Fruit fly (Drosophila melanogaster) whole organism, embryonic: Measurements from ENCODE around the gene kek6.
A peak's percentile ranks its signal among the peaks of the same experiment; 100 is the strongest.

Experiments
- Antp ChIP-seq: fragments of 200-800 bp; sonication (Bioruptor generic); optimal IDR thresholded peaks from 3 replicates; lab custom pipeline; 2016; ENCODE audit warnings: missing biosample characterization, missing genetic modification characterization
- B-H1 ChIP-seq: fragments of 200-800 bp; sonication (Bioruptor generic); IDR thresholded peaks from 3 replicates; pipeline ENCODE4 v1.3.6; 2022; ENCODE audit warnings: missing biosample characterization, missing genetic modification characterization
- Bgb ChIP-seq: fragments of 200-800 bp; sonication (Bioruptor generic); IDR thresholded peaks from 2 replicates; pipeline ENCODE4 v1.3.6; 2022; ENCODE audit warnings: missing biosample characterization, missing genetic modification characterization; ENCODE audit not compliant: partially characterized antibody
- Bteb2 ChIP-seq: fragments of 200-800 bp; sonication (Bioruptor generic); optimal IDR thresholded peaks from 2 replicates; lab custom pipeline; 2016; ENCODE audit warnings: missing biosample characterization, missing genetic modification characterization
- CG10431 ChIP-seq: fragments of 200-800 bp; sonication (Bioruptor generic); optimal IDR thresholded peaks from 3 replicates; lab custom pipeline; 2018; ENCODE audit warnings: missing biosample characterization, mild to moderate bottlenecking, missing genetic modification characterization
- CG10462 ChIP-seq: fragments of 200-800 bp; sonication (Bioruptor generic); optimal IDR thresholded peaks from 2 replicates; lab custom pipeline; 2016; ENCODE audit warnings: missing biosample characterization, missing genetic modification characterization
- CG11247 ChIP-seq: fragments of 200-800 bp; sonication (Bioruptor generic); IDR thresholded peaks from 2 replicates; pipeline ENCODE4 v1.3.6; 2022; ENCODE audit warnings: missing biosample characterization, missing genetic modification characterization
- CG12219 ChIP-seq: fragments of 200-800 bp; sonication (Bioruptor generic); optimal IDR thresholded peaks from 3 replicates; lab custom pipeline; 2018; ENCODE audit warnings: missing biosample characterization, mild to moderate bottlenecking, missing genetic modification characterization
- CG12391 ChIP-seq: fragments of 200-800 bp; sonication (Bioruptor generic); optimal IDR thresholded peaks from 3 replicates; lab custom pipeline; 2018; ENCODE audit warnings: missing biosample characterization, mild to moderate bottlenecking, missing genetic modification characterization, moderate library complexity
- CG12942 ChIP-seq: fragments of 200-800 bp; sonication (Bioruptor generic); optimal IDR thresholded peaks from 3 replicates; lab custom pipeline; 2016; ENCODE audit warnings: missing biosample characterization, missing genetic modification characterization
- CG13624 ChIP-seq: fragments of 200-800 bp; sonication (Bioruptor generic); optimal IDR thresholded peaks from 2 replicates; lab custom pipeline; 2016; ENCODE audit warnings: missing biosample characterization, missing genetic modification characterization
- CG18619 ChIP-seq: fragments of 200-800 bp; sonication (Bioruptor generic); optimal IDR thresholded peaks from 3 replicates; lab custom pipeline; 2017; ENCODE audit warnings: missing biosample characterization, mild to moderate bottlenecking, missing genetic modification characterization
- CG2129 ChIP-seq: fragments of 200-800 bp; sonication (Bioruptor generic); IDR thresholded peaks from 2 replicates; pipeline ENCODE4 v1.3.6; 2022; ENCODE audit warnings: missing biosample characterization, missing genetic modification characterization; ENCODE audit not compliant: partially characterized antibody
- CG30431 ChIP-seq: fragments of 200-800 bp; sonication (Bioruptor generic); optimal IDR thresholded peaks from 2 replicates; lab custom pipeline; 2017; ENCODE audit warnings: missing biosample characterization, missing genetic modification characterization
- CG34224 ChIP-seq: fragments of 200-800 bp; sonication (Bioruptor generic); IDR thresholded peaks from 3 replicates; pipeline ENCODE4 v1.3.6; 2022; ENCODE audit warnings: missing biosample characterization, missing genetic modification characterization; ENCODE audit not compliant: partially characterized antibody
- CG4282 ChIP-seq: fragments of 200-800 bp; sonication (Bioruptor generic); optimal IDR thresholded peaks from 2 replicates; lab custom pipeline; 2016; ENCODE audit warnings: missing biosample characterization, missing genetic modification characterization
- CG8765 ChIP-seq: fragments of 200-800 bp; sonication (Bioruptor generic); IDR thresholded peaks from 2 replicates; pipeline ENCODE4 v1.3.6; 2022; ENCODE audit warnings: missing biosample characterization, missing genetic modification characterization
- CG9727 ChIP-seq: fragments of 200-800 bp; sonication (Bioruptor generic); optimal IDR thresholded peaks from 3 replicates; lab custom pipeline; 2017; ENCODE audit warnings: missing biosample characterization, mild to moderate bottlenecking, missing genetic modification characterization
- Dp ChIP-seq: fragments of 200-800 bp; sonication (Bioruptor generic); optimal IDR thresholded peaks from 2 replicates; lab custom pipeline; 2018; ENCODE audit warnings: missing biosample characterization, mild to moderate bottlenecking, missing genetic modification characterization, moderate library complexity
- Ets97D ChIP-seq: fragments of 200-800 bp; sonication (Bioruptor generic); optimal IDR thresholded peaks from 3 replicates; lab custom pipeline; 2016; ENCODE audit warnings: missing biosample characterization, missing genetic modification characterization
- Fer2 ChIP-seq: fragments of 200-800 bp; sonication (Bioruptor generic); optimal IDR thresholded peaks from 2 replicates; lab custom pipeline; 2018; ENCODE audit warnings: missing biosample characterization, mild to moderate bottlenecking, missing genetic modification characterization, moderate library complexity
- Gsc ChIP-seq: fragments of 200-800 bp; sonication (Bioruptor generic); IDR thresholded peaks from 2 replicates; pipeline ENCODE4 v1.3.6; 2022; ENCODE audit warnings: missing biosample characterization, missing genetic modification characterization
- HLH4C ChIP-seq: fragments of 200-800 bp; sonication (Bioruptor generic); IDR thresholded peaks from 3 replicates; pipeline ENCODE4 v1.3.6; 2022; ENCODE audit warnings: missing biosample characterization, missing genetic modification characterization; ENCODE audit not compliant: partially characterized antibody
- Hmx ChIP-seq: fragments of 200-800 bp; sonication (Bioruptor generic); optimal IDR thresholded peaks from 2 replicates; lab custom pipeline; 2016; ENCODE audit warnings: missing biosample characterization, missing genetic modification characterization
- Hsf ChIP-seq: fragments of 200-800 bp; sonication (Bioruptor generic); optimal IDR thresholded peaks from 3 replicates; lab custom pipeline; 2016; ENCODE audit warnings: missing biosample characterization, missing genetic modification characterization
- Lhr ChIP-seq: fragments of 200-800 bp; sonication (Bioruptor generic); optimal IDR thresholded peaks from 3 replicates; lab custom pipeline; 2017; ENCODE audit warnings: mild to moderate bottlenecking, missing biosample characterization, missing genetic modification reagents, missing genetic modification characterization
- Mad ChIP-seq: fragments of 200-800 bp; sonication (Bioruptor generic); optimal IDR thresholded peaks from 2 replicates; lab custom pipeline; 2016; ENCODE audit warnings: missing biosample characterization, missing genetic modification characterization
- Nf-YB ChIP-seq: fragments of 200-800 bp; sonication (Bioruptor generic); optimal IDR thresholded peaks from 3 replicates; lab custom pipeline; 2019; ENCODE audit warnings: missing biosample characterization, mild to moderate bottlenecking, missing genetic modification characterization, moderate library complexity
- Oaz ChIP-seq: fragments of 200-800 bp; sonication (Bioruptor generic); IDR thresholded peaks from 2 replicates; pipeline ENCODE4 v1.3.6; 2022; ENCODE audit warnings: missing biosample characterization, missing genetic modification characterization
- Scr ChIP-seq: fragments of 200-800 bp; sonication (Bioruptor generic); IDR thresholded peaks from 2 replicates; pipeline ENCODE4 v1.3.6; 2022; ENCODE audit warnings: missing biosample characterization, missing genetic modification characterization; ENCODE audit not compliant: partially characterized antibody
- Sox102F ChIP-seq: fragments of 200-800 bp; sonication (Bioruptor generic); optimal IDR thresholded peaks from 2 replicates; lab custom pipeline; 2018; ENCODE audit warnings: missing biosample characterization, mild to moderate bottlenecking, missing genetic modification characterization, moderate library complexity
- Spps ChIP-seq: fragments of 200-800 bp; sonication (Bioruptor generic); optimal IDR thresholded peaks from 2 replicates; lab custom pipeline; 2018; ENCODE audit warnings: missing biosample characterization, mild to moderate bottlenecking, missing genetic modification characterization
- Xrp1 ChIP-seq: fragments of 200-800 bp; sonication (Bioruptor generic); IDR thresholded peaks from 2 replicates; pipeline ENCODE4 v1.3.6; 2022; ENCODE audit warnings: missing biosample characterization, missing genetic modification characterization
- caup ChIP-seq: fragments of 200-800 bp; sonication (Bioruptor generic); optimal IDR thresholded peaks from 3 replicates; lab custom pipeline; 2017; ENCODE audit warnings: missing biosample characterization, mild to moderate bottlenecking, missing genetic modification characterization, moderate library complexity; ENCODE audit not compliant: severe bottlenecking
- cg ChIP-seq: fragments of 200-800 bp; sonication (Bioruptor generic); optimal IDR thresholded peaks from 3 replicates; lab custom pipeline; 2019; ENCODE audit warnings: missing biosample characterization, mild to moderate bottlenecking, missing genetic modification characterization, moderate library complexity
- chn ChIP-seq: fragments of 200-800 bp; sonication (Bioruptor generic); optimal IDR thresholded peaks from 2 replicates; lab custom pipeline; 2016; ENCODE audit warnings: missing biosample characterization, missing genetic modification characterization
- cwo ChIP-seq: fragments of 200-800 bp; sonication (Bioruptor generic); optimal IDR thresholded peaks from 3 replicates; lab custom pipeline; 2017; ENCODE audit warnings: missing biosample characterization, missing genetic modification characterization, mild to moderate bottlenecking, moderate library complexity, missing genetic modification reagents
- dm ChIP-seq: fragments of 200-800 bp; sonication (Bioruptor generic); optimal IDR thresholded peaks from 3 replicates; lab custom pipeline; 2016; ENCODE audit warnings: missing biosample characterization, missing genetic modification characterization
- dmrt11E ChIP-seq: fragments of 200-800 bp; sonication (Bioruptor generic); optimal IDR thresholded peaks from 3 replicates; lab custom pipeline; 2018; ENCODE audit warnings: missing biosample characterization, mild to moderate bottlenecking, missing genetic modification characterization, moderate library complexity
- dmrt99B ChIP-seq: fragments of 200-800 bp; sonication (Bioruptor generic); optimal IDR thresholded peaks from 2 replicates; lab custom pipeline; 2018; ENCODE audit warnings: missing biosample characterization, mild to moderate bottlenecking, missing genetic modification characterization, moderate library complexity
- fd3F ChIP-seq: fragments of 200-800 bp; sonication (Bioruptor generic); optimal IDR thresholded peaks from 2 replicates; lab custom pipeline; 2018; ENCODE audit warnings: missing biosample characterization, mild to moderate bottlenecking, missing genetic modification characterization, moderate library complexity
- gcm ChIP-seq: fragments of 200-800 bp; sonication (Bioruptor generic); optimal IDR thresholded peaks from 2 replicates; lab custom pipeline; 2019; ENCODE audit warnings: missing biosample characterization, mild to moderate bottlenecking, missing genetic modification characterization, moderate library complexity
- grn ChIP-seq: fragments of 200-800 bp; sonication (Bioruptor generic); optimal IDR thresholded peaks from 3 replicates; lab custom pipeline; 2017; ENCODE audit warnings: missing biosample characterization, missing genetic modification characterization
- hbn ChIP-seq: fragments of 200-800 bp; sonication (Bioruptor generic); IDR thresholded peaks from 2 replicates; pipeline ENCODE4 v1.3.6; 2022; ENCODE audit warnings: missing biosample characterization, missing genetic modification characterization; ENCODE audit not compliant: partially characterized antibody
- ken ChIP-seq: fragments of 200-800 bp; sonication (Bioruptor generic); IDR thresholded peaks from 3 replicates; pipeline ENCODE4 v1.3.6; 2022; ENCODE audit warnings: missing biosample characterization, missing genetic modification characterization
- oc ChIP-seq: fragments of 200-800 bp; sonication (Bioruptor generic); optimal IDR thresholded peaks from 2 replicates; lab custom pipeline; 2018; ENCODE audit warnings: missing biosample characterization, mild to moderate bottlenecking, missing genetic modification characterization, moderate library complexity
- psq ChIP-seq: fragments of 200-800 bp; sonication (Bioruptor generic); optimal IDR thresholded peaks from 2 replicates; lab custom pipeline; 2017; ENCODE audit warnings: missing biosample characterization, missing genetic modification characterization
- pzg ChIP-seq: fragments of 200-800 bp; sonication (Bioruptor generic); optimal IDR thresholded peaks from 3 replicates; lab custom pipeline; 2018; ENCODE audit warnings: missing biosample characterization, mild to moderate bottlenecking, missing genetic modification characterization, moderate library complexity
- sens-2 ChIP-seq: fragments of 200-800 bp; sonication (Bioruptor generic); IDR thresholded peaks from 2 replicates; pipeline ENCODE4 v1.3.6; 2022; ENCODE audit warnings: missing biosample characterization, missing genetic modification characterization
- slbo ChIP-seq: fragments of 200-800 bp; sonication (Bioruptor generic); IDR thresholded peaks from 2 replicates; pipeline ENCODE4 v1.3.6; 2022; ENCODE audit warnings: missing biosample characterization, missing genetic modification characterization
- usp ChIP-seq: fragments of >200 bp; optimal IDR thresholded peaks from 2 replicates; lab custom pipeline; 2017; ENCODE audit warnings: missing biosample characterization, missing genetic modification characterization

kek6 gene

DNA sequence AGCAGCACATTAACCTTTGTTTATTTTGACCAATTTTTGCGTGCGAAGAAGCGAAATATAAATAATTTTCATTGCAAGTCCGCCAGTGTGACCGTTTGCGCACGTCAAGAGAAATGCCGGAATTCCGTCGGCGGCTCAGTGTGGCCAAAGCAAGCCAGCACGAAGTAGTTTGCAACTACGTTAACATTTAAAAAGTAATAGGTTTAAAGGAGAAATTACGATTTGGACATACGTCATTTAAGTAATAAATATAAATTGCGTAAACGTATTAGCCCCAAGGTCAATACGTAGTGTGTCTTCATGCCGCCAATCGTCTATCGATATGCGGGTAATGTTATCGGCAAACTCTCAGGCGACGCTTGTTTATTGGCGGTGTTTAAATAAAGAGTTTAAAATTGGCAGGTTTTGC, 41.3 kb upstream of the kek6 start, which contains the start of the genes pygo and rod (continued):
- peak; percentile 78 for TF ChIP-seq Dp (GFP tag; lab: Kevin White, UChicago)
- no peak for TF ChIP-seq Oaz (GFP tag; lab: Robert Waterston, UW)
- no peak for TF ChIP-seq dmrt11E (tag; lab: Kevin White, UChicago)
- no peak for TF ChIP-seq CG12942 (GFP tag; lab: Kevin White, UChicago)
- TF ChIP-seq Antp (GFP tag; lab: Kevin White, UChicago), result no peak
- no peak for TF ChIP-seq Xrp1 (GFP tag; lab: Robert Waterston, UW)
- TF ChIP-seq fd3F (GFP tag; lab: Kevin White, UChicago), result no peak
- TF ChIP-seq Bteb2, result no peak
- TF ChIP-seq Nf-YB (GFP tag; lab: Kevin White, UChicago), result no peak
- TF ChIP-seq caup (GFP tag; lab: Kevin White, UChicago), result no peak
- TF ChIP-seq Fer2, result no peak
- TF ChIP-seq hbn (GFP tag; lab: Robert Waterston, UW), result peak; percentile 52
- TF ChIP-seq chn (GFP tag; lab: Kevin White, UChicago), result no peak
- TF ChIP-seq CG13624 (GFP tag; lab: Kevin White, UChicago), result peak; percentile 37
- TF ChIP-seq CG10462 (GFP tag; lab: Kevin White, UChicago), result no peak
- no peak for TF ChIP-seq CG10431 (GFP tag; lab: Kevin White, UChicago)
- TF ChIP-seq psq (GFP tag; lab: Kevin White, UChicago), result no peak
- TF ChIP-seq Mad (GFP tag; lab: Kevin White, UChicago), result peak; percentile 15
- TF ChIP-seq oc (tag; lab: Kevin White, UChicago), result no peak
- TF ChIP-seq pzg (GFP tag; lab: Kevin White, UChicago), result peak; percentile 86
- no peak for TF ChIP-seq ken (GFP tag; lab: Robert Waterston, UW)
- TF ChIP-seq Hmx (GFP tag; lab: Kevin White, UChicago), result no peak
- TF ChIP-seq dm (GFP tag; lab: Kevin White, UChicago), result no peak
- no peak for TF ChIP-seq gcm (GFP tag; lab: Kevin White, UChicago)
- TF ChIP-seq CG30431 (GFP tag; lab: Kevin White, UChicago), result no peak
- TF ChIP-seq CG4282, result no peak
- no peak for TF ChIP-seq CG11247
- no peak for TF ChIP-seq B-H1
- TF ChIP-seq cg (GFP tag; lab: Kevin White, UChicago), result no peak
- TF ChIP-seq slbo, result no peak
- TF ChIP-seq usp (GFP tag; lab: Kevin White, UChicago), result no peak
- TF ChIP-seq Gsc (GFP tag; lab: Robert Waterston, UW), result no peak
- no peak for TF ChIP-seq Spps
- no peak for TF ChIP-seq CG12219
- no peak for TF ChIP-seq CG2129 (GFP tag; lab: Robert Waterston, UW)
- no peak for TF ChIP-seq dmrt99B (tag; lab: Kevin White, UChicago)
- peak; percentile 72 for TF ChIP-seq HLH4C (GFP tag; lab: Robert Waterston, UW)
- TF ChIP-seq CG8765 (GFP tag; lab: Robert Waterston, UW), result no peak
- no peak for TF ChIP-seq CG18619
- TF ChIP-seq cwo, result no peak
- peak; percentile 59; the same call in 1 of the 2 replicates for TF ChIP-seq Bgb (GFP tag; lab: Robert Waterston, UW)
- no peak for TF ChIP-seq Hsf (GFP tag; lab: Kevin White, UChicago)
- TF ChIP-seq CG12391 (tag; lab: Kevin White, UChicago), result peak; percentile 34
- TF ChIP-seq grn (GFP tag; lab: Kevin White, UChicago), result no peak
- TF ChIP-seq CG9727, result no peak
- peak; percentile 20 for TF ChIP-seq Lhr (GFP tag; lab: Kevin White, UChicago)
- peak; percentile 61 for TF ChIP-seq Ets97D (GFP tag; lab: Kevin White, UChicago)
- no peak for TF ChIP-seq sens-2
- peak; percentile 70 for TF ChIP-seq Scr (GFP tag; lab: Robert Waterston, UW)
- peak; percentile 70 for TF ChIP-seq CG34224
- TF ChIP-seq Sox102F (GFP tag; lab: Kevin White, UChicago), result no peak
